Fruit fly (Drosophila melanogaster) whole organism, embryonic: ENCODE data around the gene CG3625.

ENCODE experiments used
- ATbp ChIP-seq: fragments of 200-800 bp; sonication (Bioruptor generic); optimal IDR thresholded peaks from 2 replicates; lab custom pipeline; 2017; ENCODE audit warnings: missing biosample characterization, mild to moderate bottlenecking, missing genetic modification characterization, missing genetic modification reagents
- BEAF-32 ChIP-seq: fragments of 200-800 bp; sonication (Bioruptor generic); optimal IDR thresholded peaks from 3 replicates; lab custom pipeline; 2017; ENCODE audit warnings: missing biosample characterization, missing genetic modification characterization, mild to moderate bottlenecking, moderate library complexity, missing genetic modification reagents
- CG11085 ChIP-seq: fragments of 200-800 bp; sonication (Bioruptor generic); IDR thresholded peaks from 2 replicates; pipeline ENCODE4 v1.3.6; 2022; ENCODE audit warnings: missing biosample characterization, missing genetic modification characterization
- CG1233 ChIP-seq: fragments of 200-800 bp; sonication (Bioruptor generic); optimal IDR thresholded peaks from 4 replicates; lab custom pipeline; 2018; ENCODE audit warnings: missing biosample characterization, mild to moderate bottlenecking, missing genetic modification characterization
- CG12942 ChIP-seq: fragments of 200-800 bp; sonication (Bioruptor generic); optimal IDR thresholded peaks from 3 replicates; lab custom pipeline; 2016; ENCODE audit warnings: missing biosample characterization, missing genetic modification characterization
- CG14667 ChIP-seq: fragments of 200-800 bp; sonication (Bioruptor generic); IDR thresholded peaks from 2 replicates; pipeline ENCODE4 v1.3.6; 2022; ENCODE audit warnings: missing biosample characterization, missing genetic modification characterization
- CG17186 ChIP-seq: fragments of 200-800 bp; sonication (Bioruptor generic); optimal IDR thresholded peaks from 3 replicates; lab custom pipeline; 2017; ENCODE audit warnings: missing biosample characterization, missing genetic modification reagents, missing genetic modification characterization
- CG32772 ChIP-seq: fragments of 200-800 bp; sonication (Bioruptor generic); IDR thresholded peaks from 2 replicates; pipeline ENCODE4 v1.3.6; 2022; ENCODE audit warnings: missing biosample characterization, missing genetic modification characterization
- CG34376 ChIP-seq: fragments of 200-800 bp; sonication (Bioruptor generic); optimal IDR thresholded peaks from 2 replicates; lab custom pipeline; 2018; ENCODE audit warnings: missing biosample characterization, mild to moderate bottlenecking, missing genetic modification characterization
- CG42726 ChIP-seq: fragments of 200-800 bp; sonication (Bioruptor generic); IDR thresholded peaks from 2 replicates; pipeline ENCODE4 v1.3.6; 2022; ENCODE audit warnings: missing biosample characterization, missing genetic modification characterization; ENCODE audit not compliant: partially characterized antibody
- CG4424 ChIP-seq: fragments of 200-800 bp; sonication (Bioruptor generic); optimal IDR thresholded peaks from 3 replicates; lab custom pipeline; 2016; ENCODE audit warnings: missing biosample characterization, missing genetic modification characterization
- CG4707 ChIP-seq: fragments of 200-800 bp; sonication (Bioruptor generic); optimal IDR thresholded peaks from 2 replicates; lab custom pipeline; 2018; ENCODE audit warnings: missing biosample characterization, mild to moderate bottlenecking, missing genetic modification characterization, moderate library complexity
- CG5180 ChIP-seq: fragments of 200-800 bp; sonication (Bioruptor generic); optimal IDR thresholded peaks from 3 replicates; lab custom pipeline; 2017; ENCODE audit warnings: missing biosample characterization, missing genetic modification characterization, mild to moderate bottlenecking, moderate library complexity, missing genetic modification reagents
- CG7745 ChIP-seq: fragments of 200-800 bp; sonication (Bioruptor generic); optimal IDR thresholded peaks from 2 replicates; lab custom pipeline; 2018; ENCODE audit warnings: missing biosample characterization, mild to moderate bottlenecking, missing genetic modification characterization, moderate library complexity
- CG8924 ChIP-seq: fragments of 200-800 bp; optimal IDR thresholded peaks from 3 replicates; lab custom pipeline; 2019; ENCODE audit warnings: missing biosample characterization, mild to moderate bottlenecking, missing genetic modification characterization, moderate library complexity
- CG9215 ChIP-seq: fragments of 200-800 bp; sonication (Bioruptor generic); IDR thresholded peaks from 2 replicates; pipeline ENCODE4 v1.3.6; 2022; ENCODE audit warnings: missing biosample characterization, missing genetic modification characterization
- CoRest ChIP-seq: fragments of 200-800 bp; sonication (Bioruptor generic); optimal IDR thresholded peaks from 3 replicates; lab custom pipeline; 2018; ENCODE audit warnings: missing biosample characterization, mild to moderate bottlenecking, missing genetic modification characterization, moderate library complexity
- Dbx ChIP-seq: fragments of 200-800 bp; sonication (Bioruptor generic); IDR thresholded peaks from 3 replicates; pipeline ENCODE4 v1.3.6; 2022; ENCODE audit warnings: missing biosample characterization, missing genetic modification characterization
- Dfd ChIP-seq, 2 experiments: fragments of >200 bp; optimal IDR thresholded peaks; 2 replicates each; lab custom pipeline; 2017; ENCODE audit warnings: missing biosample characterization in 2 of 2, missing genetic modification characterization in 2 of 2
- Dll ChIP-seq: fragments of 200-800 bp; sonication (Bioruptor generic); IDR thresholded peaks from 4 replicates; pipeline ENCODE4 v1.3.6; 2022; ENCODE audit warnings: missing biosample characterization, missing genetic modification characterization; ENCODE audit not compliant: partially characterized antibody
- Dref ChIP-seq: fragments of 200-800 bp; sonication (Bioruptor generic); IDR thresholded peaks from 2 replicates; pipeline ENCODE4 v1.3.6; 2022; ENCODE audit warnings: missing biosample characterization, missing genetic modification characterization
- HLHmδ ChIP-seq: fragments of 200-800 bp; sonication (Bioruptor generic); optimal IDR thresholded peaks from 2 replicates; lab custom pipeline; 2018; ENCODE audit warnings: missing biosample characterization, mild to moderate bottlenecking, missing genetic modification characterization, moderate library complexity
- HmgD ChIP-seq: fragments of 200-800 bp; sonication (Bioruptor generic); optimal IDR thresholded peaks from 3 replicates; lab custom pipeline; 2016; ENCODE audit warnings: missing biosample characterization, missing genetic modification characterization
- Hr39 ChIP-seq: fragments of >200 bp; optimal IDR thresholded peaks from 2 replicates; lab custom pipeline; 2017
- MESR4 ChIP-seq: fragments of 200-800 bp; sonication (Bioruptor generic); optimal IDR thresholded peaks from 2 replicates; lab custom pipeline; 2018; ENCODE audit warnings: missing biosample characterization, mild to moderate bottlenecking, missing genetic modification characterization, moderate library complexity
- NC2β ChIP-seq: fragments of 200-800 bp; sonication (Bioruptor generic); optimal IDR thresholded peaks from 2 replicates; lab custom pipeline; 2016; ENCODE audit warnings: missing biosample characterization, missing genetic modification characterization
- Nf-YC ChIP-seq: fragments of 200-800 bp; optimal IDR thresholded peaks from 3 replicates; lab custom pipeline; 2019; ENCODE audit warnings: missing biosample characterization, mild to moderate bottlenecking, missing genetic modification characterization, moderate library complexity
- Sox100B ChIP-seq: fragments of 200-800 bp; sonication (Bioruptor generic); optimal IDR thresholded peaks from 3 replicates; lab custom pipeline; 2018; ENCODE audit warnings: missing biosample characterization, mild to moderate bottlenecking, missing genetic modification characterization
- Sry-δ ChIP-seq: fragments of 200-800 bp; sonication (Bioruptor generic); optimal IDR thresholded peaks from 2 replicates; lab custom pipeline; 2016; ENCODE audit warnings: missing biosample characterization, missing genetic modification characterization
- Trl ChIP-seq, 3 experiments: fragments of >200 bp in 2 of 3; fragments of 200-800 bp in 1 of 3; sonication (Bioruptor generic) in 1 of 3; optimal IDR thresholded peaks; 2 replicates in 1 of 3; 3 replicates in 2 of 3; lab custom pipeline; 2016 to 2017; ENCODE audit warnings: missing biosample characterization in 1 of 3, missing genetic modification characterization in 1 of 3
- aop ChIP-seq: fragments of 200-800 bp; sonication (Bioruptor generic); IDR thresholded peaks from 2 replicates; pipeline ENCODE4 v1.3.6; 2022; ENCODE audit warnings: missing biosample characterization, missing genetic modification characterization
- bsh ChIP-seq, 2 experiments: fragments of 200-800 bp; sonication (Bioruptor generic); optimal IDR thresholded peaks; 2 replicates each; lab custom pipeline; 2017 to 2018; ENCODE audit warnings: mild to moderate bottlenecking in 2 of 2, missing biosample characterization in 2 of 2, missing genetic modification characterization in 2 of 2, moderate library complexity in 1 of 2
- cad ChIP-seq: fragments of >200 bp; optimal IDR thresholded peaks from 2 replicates; lab custom pipeline; 2017; ENCODE audit warnings: missing biosample characterization, missing genetic modification characterization
- cg ChIP-seq: fragments of 200-800 bp; sonication (Bioruptor generic); optimal IDR thresholded peaks from 3 replicates; lab custom pipeline; 2019; ENCODE audit warnings: missing biosample characterization, mild to moderate bottlenecking, missing genetic modification characterization, moderate library complexity
- eve ChIP-seq, 2 experiments: fragments of >200 bp; optimal IDR thresholded peaks; 2 replicates each; lab custom pipeline; 2017; ENCODE audit warnings: missing biosample characterization in 2 of 2, missing genetic modification characterization in 2 of 2
- fru ChIP-seq: fragments of >200 bp; optimal IDR thresholded peaks from 2 replicates; lab custom pipeline; 2017
- hbn ChIP-seq: fragments of 200-800 bp; sonication (Bioruptor generic); IDR thresholded peaks from 2 replicates; pipeline ENCODE4 v1.3.6; 2022; ENCODE audit warnings: missing biosample characterization, missing genetic modification characterization; ENCODE audit not compliant: partially characterized antibody
- insv ChIP-seq, 2 experiments: fragments of 200-800 bp; sonication (Bioruptor generic); optimal IDR thresholded peaks; 3 replicates each; lab custom pipeline; 2016 to 2018; ENCODE audit warnings: missing biosample characterization in 2 of 2, missing genetic modification characterization in 2 of 2
- klu ChIP-seq: fragments of 200-800 bp; sonication (Bioruptor generic); IDR thresholded peaks from 2 replicates; pipeline ENCODE4 v1.3.6; 2022; ENCODE audit warnings: missing biosample characterization, missing genetic modification characterization
- lmd ChIP-seq: fragments of 200-800 bp; sonication (Bioruptor generic); IDR thresholded peaks from 2 replicates; pipeline ENCODE4 v1.3.6; 2022; ENCODE audit warnings: missing biosample characterization, missing genetic modification characterization
- mld ChIP-seq: fragments of 200-800 bp; sonication (Bioruptor generic); IDR thresholded peaks from 3 replicates; pipeline ENCODE4 v1.3.6; 2022; ENCODE audit warnings: missing biosample characterization, missing genetic modification characterization; ENCODE audit not compliant: partially characterized antibody
- pzg ChIP-seq: fragments of 200-800 bp; sonication (Bioruptor generic); optimal IDR thresholded peaks from 3 replicates; lab custom pipeline; 2018; ENCODE audit warnings: missing biosample characterization, mild to moderate bottlenecking, missing genetic modification characterization, moderate library complexity
- repo ChIP-seq: fragments of 200-800 bp; sonication (Bioruptor generic); optimal IDR thresholded peaks from 2 replicates; lab custom pipeline; 2016; ENCODE audit warnings: missing biosample characterization, missing genetic modification characterization
- ro ChIP-seq: fragments of 200-800 bp; sonication (Bioruptor generic); IDR thresholded peaks from 2 replicates; pipeline ENCODE4 v1.3.6; 2022; ENCODE audit warnings: missing biosample characterization, missing genetic modification characterization
- schlank ChIP-seq: fragments of 200-800 bp; sonication (Bioruptor generic); optimal IDR thresholded peaks from 2 replicates; lab custom pipeline; 2018; ENCODE audit warnings: missing biosample characterization, mild to moderate bottlenecking, missing genetic modification characterization
- sim ChIP-seq: fragments of 200-800 bp; sonication (Bioruptor generic); IDR thresholded peaks from 2 replicates; pipeline ENCODE4 v1.3.6; 2022; ENCODE audit warnings: missing biosample characterization, missing genetic modification characterization
- sisA ChIP-seq: fragments of 200-800 bp; sonication (Bioruptor generic); IDR thresholded peaks from 2 replicates; pipeline ENCODE4 v1.3.6; 2022; ENCODE audit warnings: missing biosample characterization, missing genetic modification characterization
- so ChIP-seq: fragments of 200-800 bp; sonication (Bioruptor generic); IDR thresholded peaks from 3 replicates; pipeline ENCODE4 v1.3.6; 2022; ENCODE audit warnings: missing biosample characterization, missing genetic modification characterization
- tgo ChIP-seq: fragments of 200-800 bp; sonication (Bioruptor generic); IDR thresholded peaks from 3 replicates; pipeline ENCODE4 v1.3.6; 2022; ENCODE audit warnings: missing biosample characterization, missing genetic modification characterization
- trh ChIP-seq: fragments of 200-800 bp; sonication (Bioruptor generic); optimal IDR thresholded peaks from 2 replicates; lab custom pipeline; 2016; ENCODE audit warnings: missing biosample characterization, missing genetic modification characterization
- zen2 ChIP-seq: fragments of 200-800 bp; sonication (Bioruptor generic); IDR thresholded peaks from 3 replicates; pipeline ENCODE4 v1.3.6; 2022; ENCODE audit warnings: missing biosample characterization, missing genetic modification characterization; ENCODE audit not compliant: partially characterized antibody

CG3625 gene

dm6 chr2L:286421-286820 lies 5.2 kb downstream of the CG3625 start (continued):
- TF ChIP-seq zen2 (GFP tag; lab: Robert Waterston, UW), result no peak
- no peak for TF ChIP-seq Sox100B (GFP tag; lab: Kevin White, UChicago)
- peak; percentile 7 for TF ChIP-seq CG4707 (GFP tag; lab: Kevin White, UChicago)
- TF ChIP-seq trh (GFP tag; lab: Kevin White, UChicago), result peak; percentile 10
- TF ChIP-seq mld (GFP tag; lab: Robert Waterston, UW), result no peak
- TF ChIP-seq bsh (GFP tag; optimal IDR thresholded peaks at IDR 0.05; lab: Kevin White, UChicago), result peak; percentile 46 to 54
- peak; percentile 22 for TF ChIP-seq pzg (GFP tag; lab: Kevin White, UChicago)
- TF ChIP-seq eve (GFP tag; optimal IDR thresholded peaks at IDR 0.05; lab: Kevin White, UChicago), result no peak
- TF ChIP-seq CG14667 (GFP tag; lab: Robert Waterston, UW), result 0 out of 2 replicates have a peak, but pooled peaks have one; percentile 32
- TF ChIP-seq ATbp (GFP tag; lab: Kevin White, UChicago), result peak; percentile 45
- TF ChIP-seq schlank (tag; lab: Kevin White, UChicago), result peak; percentile 82
- peak; percentile 19 for TF ChIP-seq HLHmδ (GFP tag; lab: Kevin White, UChicago)
- TF ChIP-seq hbn (GFP tag; lab: Robert Waterston, UW), result no peak
- TF ChIP-seq Dbx, result peak; percentile 88
- peak; percentile 22 for TF ChIP-seq MESR4 (GFP tag; lab: Kevin White, UChicago)
- peak; percentile 40 for TF ChIP-seq CG1233 (GFP tag; lab: Kevin White, UChicago)
- TF ChIP-seq HmgD (GFP tag; lab: Kevin White, UChicago), result peak; percentile 13
- no peak for TF ChIP-seq Dfd (GFP tag; optimal IDR thresholded peaks at IDR 0.05; lab: Kevin White, UChicago)
- TF ChIP-seq CG34376 (GFP tag; lab: Kevin White, UChicago), result peak; percentile 69
- TF ChIP-seq klu (GFP tag; lab: Robert Waterston, UW), result no peak
- TF ChIP-seq sisA (GFP tag; lab: Robert Waterston, UW), result peak; percentile 61
- no peak for TF ChIP-seq CG5180 (GFP tag; lab: Kevin White, UChicago)
- TF ChIP-seq CG11085 (GFP tag; lab: Robert Waterston, UW), result peak; percentile 55; the same call in 1 of the 2 replicates
- no peak for TF ChIP-seq Nf-YC (tag; lab: Kevin White, UChicago)
- no peak for TF ChIP-seq sim (GFP tag; lab: Robert Waterston, UW)
- TF ChIP-seq Dref (GFP tag; lab: Robert Waterston, UW), result peak; percentile 37
- peak; percentile 31 for TF ChIP-seq Sry-δ (GFP tag; lab: Kevin White, UChicago)
- no peak for TF ChIP-seq Dll (GFP tag; lab: Robert Waterston, UW)
- no peak for TF ChIP-seq Trl (optimal IDR thresholded peaks at IDR 0.05; lab: Kevin White, UChicago)
- peak; percentile 72 for TF ChIP-seq Trl (GFP tag; optimal IDR thresholded peaks at IDR 0.05; lab: Kevin White, UChicago)
- TF ChIP-seq lmd (GFP tag; lab: Robert Waterston, UW), result peak; percentile 77
- peak; percentile 24; the same call in 1 of the 2 replicates for TF ChIP-seq CG32772 (GFP tag; lab: Robert Waterston, UW)
- no peak for TF ChIP-seq insv (GFP tag; optimal IDR thresholded peaks at IDR 0.05; lab: Kevin White, UChicago)
- no peak for TF ChIP-seq ro (GFP tag; lab: Robert Waterston, UW)
- TF ChIP-seq cad (GFP tag; lab: Kevin White, UChicago), result no peak
- no peak for TF ChIP-seq CG7745
- TF ChIP-seq aop (GFP tag; lab: Robert Waterston, UW), result peak; percentile 66
- TF ChIP-seq CG12942 (GFP tag; lab: Kevin White, UChicago), result peak; percentile 51
- TF ChIP-seq Hr39 (lab: Kevin White, UChicago), result no peak
- TF ChIP-seq CG42726, result no peak
- peak; percentile 31 for TF ChIP-seq CoRest
- no peak for TF ChIP-seq CG17186 (GFP tag; lab: Kevin White, UChicago)
- peak; percentile 70; the same call in 2 of the 3 replicates for TF ChIP-seq so (GFP tag; lab: Robert Waterston, UW)
- peak; percentile 29 for TF ChIP-seq CG4424 (GFP tag; lab: Kevin White, UChicago)
- TF ChIP-seq BEAF-32 (GFP tag; lab: Kevin White, UChicago), result no peak
- peak; percentile 19 for TF ChIP-seq CG8924
- no peak for TF ChIP-seq cg (GFP tag; lab: Kevin White, UChicago)
- TF ChIP-seq tgo (GFP tag; lab: Robert Waterston, UW), result peak; percentile 69; the same call in 2 of the 3 replicates
- peak; percentile 43 for TF ChIP-seq NC2β (GFP tag; lab: Kevin White, UChicago)
- peak; percentile 22 for TF ChIP-seq repo (GFP tag; lab: Kevin White, UChicago)
- TF ChIP-seq fru, result no peak
- TF ChIP-seq CG9215 (GFP tag; lab: Robert Waterston, UW), result 0 out of 2 replicates have a peak, but pooled peaks have one; percentile 36
